Worm (Caenorhabditis elegans) whole organism, L4/young adult: ENCODE data around the gene rab-3.

Experiments used
- dao-5 ChIP-seq: sonication (generic microtip); optimal IDR thresholded peaks from 2 replicates; lab custom pipeline; 2016; ENCODE audit warnings: missing genotype, missing genetic modification characterization, moderate library complexity, missing compliant biosample characterization
- him-1 ChIP-seq: sonication (generic microtip); optimal IDR thresholded peaks from 2 replicates; lab custom pipeline; 2016; ENCODE audit warnings: missing genotype, missing genetic modification reagents, missing genetic modification characterization, missing compliant biosample characterization

- TF ChIP-seq dao-5 (tag; lab: Kevin White, UChicago): no peak
- no peak for TF ChIP-seq him-1 (tag; lab: Kevin White, UChicago)
These were observed 30.3 kb downstream of the rab-3 start for ce11 chrII:5697338-5697737.
